Fruit fly (Drosophila melanogaster) S2 (cell line): ENCODE results near the gene Rab11.

ENCODE experiments used
- CG8478 ChIP-seq: fragments of >200 bp; optimal IDR thresholded peaks from 2 replicates; lab custom pipeline; 2018
- CTCF ChIP-seq, 2 experiments: fragments of >200 bp; optimal IDR thresholded peaks; 2 replicates each; lab custom pipeline; 2018

DNA sequence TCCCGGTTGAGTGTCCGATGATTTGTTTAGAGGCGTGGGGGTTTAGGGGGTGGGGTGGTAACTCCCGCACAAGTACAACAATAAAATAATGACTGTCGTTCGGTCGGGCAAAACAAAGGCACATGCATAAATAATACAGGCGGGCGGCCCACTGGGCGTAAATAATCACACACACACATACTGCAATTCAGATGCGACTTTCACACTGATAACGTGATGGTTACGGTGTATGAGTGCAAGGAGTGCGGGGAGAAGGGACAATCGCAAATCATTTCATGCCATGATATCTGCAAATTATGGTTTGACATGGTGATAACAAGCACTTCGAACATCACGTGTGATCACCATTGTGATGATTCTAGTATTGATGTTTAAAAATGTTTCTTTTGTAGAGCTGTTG is 38.9 kb downstream of the Rab11 start:
- TF ChIP-seq CG8478 (lab: Kevin White, UChicago) (no peak), CTCF (optimal IDR thresholded peaks at IDR 0.05; lab: Kevin White, UChicago) (no peak)
